Worm (Caenorhabditis elegans) whole organism, L2 larva: ENCODE results near the gene K11C4.2.

Experiments used
- C34F6.9 ChIP-seq: fragments of 150-350 bp; optimal IDR thresholded peaks from 2 replicates; lab custom pipeline; 2014; ENCODE audit warnings: missing biosample characterization, missing genetic modification characterization
- F13H6.1 ChIP-seq: sonication (generic microtip); optimal IDR thresholded peaks from 2 replicates; lab custom pipeline; 2016; ENCODE audit warnings: missing genetic modification characterization, missing compliant biosample characterization
- R02D3.7 ChIP-seq: fragments of 150-350 bp; optimal IDR thresholded peaks from 2 replicates; lab custom pipeline; 2014; ENCODE audit warnings: missing biosample characterization, missing genetic modification characterization
- Y55F3AM.14 ChIP-seq: fragments of 200-800 bp; sonication (Bioruptor generic); optimal IDR thresholded peaks from 2 replicates; lab custom pipeline; 2018; ENCODE audit warnings: mild to moderate bottlenecking, missing genetic modification characterization, missing compliant biosample characterization
- ZK546.5 ChIP-seq: sonication (generic microtip); optimal IDR thresholded peaks from 2 replicates; lab custom pipeline; 2017; ENCODE audit warnings: missing biosample characterization, missing genetic modification characterization
- aly-2 ChIP-seq: fragments of 150-350 bp; optimal IDR thresholded peaks from 2 replicates; lab custom pipeline; 2014; ENCODE audit warnings: missing biosample characterization, missing genetic modification characterization
- ceh-16 ChIP-seq: fragments of 150-350 bp; optimal IDR thresholded peaks from 2 replicates; lab custom pipeline; 2014; ENCODE audit warnings: missing biosample characterization, missing genetic modification characterization
- ceh-82 ChIP-seq: fragments of 150-350 bp; optimal IDR thresholded peaks from 2 replicates; lab custom pipeline; 2014; ENCODE audit warnings: missing biosample characterization, missing genetic modification characterization
- crh-2 ChIP-seq: sonication (generic microtip); optimal IDR thresholded peaks from 2 replicates; lab custom pipeline; 2017; ENCODE audit warnings: missing biosample characterization, missing genetic modification characterization
- dmd-4 ChIP-seq: sonication (generic microtip); optimal IDR thresholded peaks from 2 replicates; lab custom pipeline; 2017; ENCODE audit warnings: missing biosample characterization, missing genetic modification characterization
- egl-27 ChIP-seq: sonication (generic microtip); optimal IDR thresholded peaks from 3 replicates; lab custom pipeline; 2017; ENCODE audit warnings: missing biosample characterization, missing genetic modification reagents, missing genetic modification characterization
- elt-1 ChIP-seq: fragments of 150-350 bp; optimal IDR thresholded peaks from 2 replicates; lab custom pipeline; 2014; ENCODE audit warnings: missing biosample characterization, missing genetic modification characterization
- elt-3 ChIP-seq: sonication (generic microtip); optimal IDR thresholded peaks from 2 replicates; lab custom pipeline; 2017; ENCODE audit warnings: missing biosample characterization, missing genetic modification characterization
- fos-1 ChIP-seq: fragments of 150-350 bp; optimal IDR thresholded peaks from 2 replicates; lab custom pipeline; 2014; ENCODE audit warnings: missing biosample characterization, missing genetic modification characterization
- gmeb-1 ChIP-seq: fragments of 150-350 bp; optimal IDR thresholded peaks from 2 replicates; lab custom pipeline; 2014; ENCODE audit warnings: missing biosample characterization, missing genetic modification characterization
- lin-11 ChIP-seq: fragments of 150-350 bp; sonication (generic microtip); optimal IDR thresholded peaks from 2 replicates; lab custom pipeline; 2014; ENCODE audit warnings: missing biosample characterization, missing genetic modification characterization, inconsistent platforms, mixed read lengths
- lin-39 ChIP-seq: fragments of 150-350 bp; optimal IDR thresholded peaks from 2 replicates; lab custom pipeline; 2014; ENCODE audit warnings: missing biosample characterization, missing genetic modification reagents, missing genetic modification characterization
- lsy-2 ChIP-seq, 2 experiments: fragments of 150-350 bp in 1 of 2; sonication (generic microtip) in 1 of 2; optimal IDR thresholded peaks; 2 replicates each; lab custom pipeline; 2014 to 2017; ENCODE audit warnings: missing biosample characterization in 2 of 2, missing genetic modification characterization in 2 of 2
- nhr-11 ChIP-seq: fragments of 150-350 bp; optimal IDR thresholded peaks from 2 replicates; lab custom pipeline; 2014; ENCODE audit warnings: missing biosample characterization, missing genetic modification characterization
- nhr-12 ChIP-seq: fragments of 150-350 bp; optimal IDR thresholded peaks from 2 replicates; lab custom pipeline; 2014; ENCODE audit warnings: missing biosample characterization, missing genetic modification characterization
- nhr-129 ChIP-seq: fragments of 150-350 bp; optimal IDR thresholded peaks from 2 replicates; lab custom pipeline; 2014; ENCODE audit warnings: missing biosample characterization, missing genetic modification characterization
- nhr-23 ChIP-seq: fragments of 150-350 bp; optimal IDR thresholded peaks from 2 replicates; lab custom pipeline; 2014; ENCODE audit warnings: missing biosample characterization, missing genetic modification reagents, missing genetic modification characterization
- nhr-237 ChIP-seq: fragments of 150-350 bp; optimal IDR thresholded peaks from 2 replicates; lab custom pipeline; 2014; ENCODE audit warnings: missing biosample characterization, missing genetic modification characterization
- nhr-6 ChIP-seq: fragments of 150-350 bp; optimal IDR thresholded peaks from 2 replicates; lab custom pipeline; 2014; ENCODE audit warnings: missing biosample characterization, missing genetic modification characterization
- peb-1 ChIP-seq: fragments of 150-350 bp; optimal IDR thresholded peaks from 2 replicates; lab custom pipeline; 2014; ENCODE audit warnings: missing biosample characterization, missing genetic modification characterization
- sem-4 ChIP-seq: fragments of 150-350 bp; optimal IDR thresholded peaks from 2 replicates; lab custom pipeline; 2014; ENCODE audit warnings: missing biosample characterization, missing genetic modification reagents, missing genetic modification characterization
- sma-3 ChIP-seq: sonication (generic microtip); optimal IDR thresholded peaks from 2 replicates; lab custom pipeline; 2016; ENCODE audit warnings: missing genetic modification reagents, missing genetic modification characterization, missing compliant biosample characterization
- sma-9 ChIP-seq, 2 experiments: fragments of 150-350 bp in 1 of 2; sonication (generic microtip) in 1 of 2; optimal IDR thresholded peaks; 2 replicates each; lab custom pipeline; 2014 to 2016; ENCODE audit warnings: missing genetic modification characterization in 2 of 2, mild to moderate bottlenecking in 1 of 2, missing biosample characterization in 1 of 2, missing compliant biosample characterization in 1 of 2, missing genetic modification reagents in 1 of 2, moderate library complexity in 1 of 2
- snpc-4 ChIP-seq: fragments of 150-350 bp; optimal IDR thresholded peaks from 2 replicates; lab custom pipeline; 2014; ENCODE audit warnings: missing biosample characterization, missing genetic modification characterization
- unc-39 ChIP-seq: fragments of 150-350 bp; optimal IDR thresholded peaks from 2 replicates; lab custom pipeline; 2014; ENCODE audit warnings: missing biosample characterization, missing genetic modification characterization
- unc-55 ChIP-seq: fragments of 150-350 bp; sonication (generic microtip); optimal IDR thresholded peaks from 3 replicates; lab custom pipeline; 2014; ENCODE audit warnings: missing biosample characterization, missing genetic modification reagents, missing genetic modification characterization
- zag-1 ChIP-seq: fragments of 150-350 bp; optimal IDR thresholded peaks from 2 replicates; lab custom pipeline; 2014; ENCODE audit warnings: missing biosample characterization, missing genetic modification characterization
- ztf-1 ChIP-seq: fragments of 200-800 bp; sonication (Bioruptor generic); conservative IDR thresholded peaks from 2 replicates; pipeline ENCODE4 v1.3.6; 2022; ENCODE audit warnings: missing genetic modification characterization, missing compliant biosample characterization
- ztf-11 ChIP-seq: sonication (generic microtip); optimal IDR thresholded peaks from 2 replicates; lab custom pipeline; 2017; ENCODE audit warnings: missing biosample characterization, missing genetic modification characterization

Gene K11C4.2

DNA sequence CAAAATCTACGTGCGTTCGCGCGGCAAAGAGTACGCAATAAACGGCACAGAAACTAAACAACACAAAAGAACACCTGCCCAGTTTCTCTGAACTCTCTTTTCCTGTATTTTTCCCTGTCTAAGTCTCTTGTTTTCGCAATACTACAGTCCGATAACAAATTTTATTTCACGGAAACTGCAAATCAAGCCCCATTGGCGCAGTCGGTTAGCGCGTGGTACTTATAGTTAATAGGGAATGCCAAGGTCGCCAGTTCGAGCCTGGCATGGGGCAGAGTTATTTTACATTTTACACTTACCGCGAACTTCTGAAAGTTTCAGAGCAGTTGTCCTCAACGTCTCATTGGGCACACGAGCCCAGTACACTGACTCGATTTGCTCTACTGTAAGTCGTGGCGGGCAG is 22.4 kb downstream of the K11C4.2 start:
- TF ChIP-seq fos-1 (tag; lab: Kevin White, UChicago) (no peak), gmeb-1 (no peak), ceh-82 (tag; lab: Kevin White, UChicago) (no peak), nhr-23 (no peak), ztf-11 (tag; lab: Kevin White, UChicago) (no peak)

DNA sequence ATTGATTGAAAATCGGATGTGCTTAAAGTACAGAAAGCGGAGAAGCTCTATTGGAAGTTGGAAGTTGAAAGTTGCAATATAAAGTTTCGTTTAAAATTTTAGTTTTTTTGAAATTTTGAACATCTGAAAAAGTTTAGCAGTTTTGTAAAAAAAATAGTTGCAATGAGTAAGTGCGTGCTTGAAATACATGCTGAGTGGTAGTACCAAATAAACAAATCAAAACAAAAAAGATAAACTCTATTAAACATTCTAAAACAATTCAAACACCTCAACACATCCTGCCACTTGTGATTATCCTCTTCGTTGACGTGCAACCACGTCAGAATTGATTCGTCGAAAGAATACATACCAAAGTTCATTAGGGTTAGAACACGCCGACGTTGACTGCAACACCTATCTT is 24.4 kb downstream of the K11C4.2 start:
- TF ChIP-seq unc-39 (tag; lab: Kevin White, UChicago) (no peak), lsy-2 (tag; optimal IDR thresholded peaks at IDR 0.05; lab: Kevin White, UChicago) (no peak), ZK546.5 (tag; lab: Kevin White, UChicago) (no peak), ceh-16 (no peak), C34F6.9 (tag; lab: Kevin White, UChicago) (no peak), fos-1 (tag; lab: Kevin White, UChicago) (no peak), elt-3 (tag; lab: Kevin White, UChicago) (no peak), sma-3 (GFP tag; lab: Kevin White, UChicago) (no peak), crh-2 (no peak), unc-55 (GFP tag; lab: Kevin White, UChicago) (no peak), lin-39 (tag; lab: Kevin White, UChicago) (no peak), peb-1 (no peak), dmd-4 (tag; lab: Kevin White, UChicago) (no peak), R02D3.7 (tag; lab: Kevin White, UChicago) (no peak), nhr-11 (no peak), nhr-237 (tag; lab: Kevin White, UChicago) (no peak), sem-4 (tag; lab: Kevin White, UChicago) (no peak), egl-27 (tag; lab: Kevin White, UChicago) (no peak)

- TF ChIP-seq aly-2 (tag; lab: Kevin White, UChicago): no peak
- TF ChIP-seq ceh-82 (tag; lab: Kevin White, UChicago): no peak
- no peak for TF ChIP-seq zag-1
- no peak for TF ChIP-seq elt-1 (tag; lab: Kevin White, UChicago)
- TF ChIP-seq unc-55 (GFP tag; lab: Kevin White, UChicago): no peak
- TF ChIP-seq peb-1: no peak
- TF ChIP-seq sma-9 (GFP tag; optimal IDR thresholded peaks at IDR 0.05; lab: Kevin White, UChicago): no peak
- TF ChIP-seq sma-9 (tag; optimal IDR thresholded peaks at IDR 0.05; lab: Kevin White, UChicago): no peak
- TF ChIP-seq ZK546.5 (tag; lab: Kevin White, UChicago): no peak
- TF ChIP-seq lsy-2 (tag; optimal IDR thresholded peaks at IDR 0.05; lab: Kevin White, UChicago): no peak
- no peak for TF ChIP-seq nhr-12 (tag; lab: Kevin White, UChicago)
- no peak for TF ChIP-seq nhr-129
- TF ChIP-seq lin-11 (tag; lab: Kevin White, UChicago): no peak
- TF ChIP-seq F13H6.1: no peak
- no peak for TF ChIP-seq fos-1 (tag; lab: Kevin White, UChicago)
- no peak for TF ChIP-seq ceh-16
- TF ChIP-seq Y55F3AM.14 (GFP tag; lab: Kevin White, UChicago): no peak
- no peak for TF ChIP-seq sem-4 (tag; lab: Kevin White, UChicago)
- no peak for TF ChIP-seq snpc-4 (tag; lab: Kevin White, UChicago)
- no peak for TF ChIP-seq ztf-1 (GFP tag; lab: Robert Waterston, UW)
- no peak for TF ChIP-seq lin-39 (tag; lab: Kevin White, UChicago)
Observed at ce11 chrV:6926633-6927032, 31.8 kb downstream of the K11C4.2 start.

DNA sequence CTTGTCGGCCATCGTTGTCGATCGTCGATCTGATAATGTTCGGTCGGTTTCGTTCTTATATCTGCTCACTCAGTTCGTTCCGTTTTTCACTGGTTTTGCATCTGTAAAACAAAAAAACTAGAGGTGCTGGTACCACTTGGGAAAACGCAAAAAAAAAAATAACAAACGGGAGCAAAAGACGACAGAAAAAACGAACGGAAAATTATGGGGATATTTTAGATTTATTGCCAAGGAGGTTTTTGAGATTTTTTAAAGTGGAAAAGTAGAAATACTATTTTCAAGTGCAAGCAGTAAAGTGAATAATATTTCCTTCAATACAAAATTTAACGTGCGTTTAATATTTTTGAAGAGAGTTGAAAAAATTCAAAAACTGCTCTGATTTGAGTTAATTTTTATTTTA is 34.1 kb downstream of the K11C4.2 start, which contains the start of gene unc-68:
TSS of gene unc-68 (minus strand) at position 101 of the 400 bp plus-strand sequence.
- TF ChIP-seq ztf-1 (GFP tag; lab: Robert Waterston, UW): no peak

DNA sequence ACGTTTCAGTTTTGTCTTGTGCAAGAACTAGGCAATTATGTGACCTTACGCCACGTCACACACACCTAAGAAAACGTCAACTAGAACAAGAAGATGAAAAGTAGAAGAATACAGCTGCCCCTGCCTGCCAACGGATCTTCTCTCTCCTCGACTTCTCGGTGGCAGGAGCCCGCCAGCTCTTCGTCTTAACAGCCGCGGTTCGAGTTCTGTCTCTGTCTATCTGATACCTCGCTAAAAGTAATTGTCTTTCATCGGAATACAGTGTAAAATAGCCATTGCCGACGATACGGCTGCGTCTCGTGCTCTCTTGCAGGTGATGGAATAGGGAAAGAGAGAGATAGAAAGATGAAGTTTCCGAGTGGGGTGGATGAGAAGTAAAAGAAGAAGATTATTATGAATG is 35.4 kb downstream of the K11C4.2 start:
- TF ChIP-seq F13H6.1: peak; percentile 44
- TF ChIP-seq C34F6.9 (tag; lab: Kevin White, UChicago): no peak
- TF ChIP-seq nhr-237 (tag; lab: Kevin White, UChicago): no peak
- TF ChIP-seq nhr-6 (tag; lab: Kevin White, UChicago): no peak
- peak; percentile 7 for TF ChIP-seq nhr-129
- peak; percentile 36 for TF ChIP-seq sma-9 (GFP tag; optimal IDR thresholded peaks at IDR 0.05; lab: Kevin White, UChicago)
- TF ChIP-seq sma-9 (tag; optimal IDR thresholded peaks at IDR 0.05; lab: Kevin White, UChicago): no peak
- TF ChIP-seq fos-1 (tag; lab: Kevin White, UChicago): no peak
- TF ChIP-seq, all 48 proteins: peak for 3
